Worm (Caenorhabditis elegans): ENCODE measurements around the gene Y48G9A.9.

DNA sequence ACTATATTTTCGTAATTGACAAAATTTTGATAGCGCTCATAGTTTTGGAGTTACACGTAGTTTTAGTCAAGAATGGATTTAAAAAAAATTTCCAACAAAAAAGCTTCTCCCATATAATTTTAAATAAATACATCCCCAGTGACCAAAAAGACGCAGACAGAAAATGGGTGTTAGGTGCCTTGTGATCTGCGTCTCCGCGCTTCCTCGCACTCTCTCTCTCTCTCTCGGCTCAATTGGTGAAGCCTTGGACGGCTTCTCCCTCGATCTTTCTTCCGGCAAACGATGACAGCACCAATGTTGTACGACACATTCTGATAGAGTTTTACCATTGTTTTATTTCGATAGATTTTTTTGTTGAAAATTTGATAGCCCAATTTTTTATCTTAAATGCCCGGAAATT is 37.5 kb downstream of the Y48G9A.9 start:
- no peak for TF ChIP-seq scrt-1 (GFP tag; IDR thresholded peaks at IDR 0.05)
- no peak for TF ChIP-seq ceh-13 (GFP tag; optimal IDR thresholded peaks at IDR 0.05)
- TF ChIP-seq ama-1 (optimal IDR thresholded peaks at IDR 0.05): no peak
- no peak for TF ChIP-seq aly-1 (tag; optimal IDR thresholded peaks at IDR 0.05)
- TF ChIP-seq F13C5.2 (tag; optimal IDR thresholded peaks at IDR 0.05): no peak
- TF ChIP-seq hnd-1 (tag; optimal IDR thresholded peaks at IDR 0.05): no peak
- TF ChIP-seq B0310.2 (tag; optimal IDR thresholded peaks at IDR 0.05): no peak
- TF ChIP-seq flt-1 (GFP tag; IDR thresholded peaks at IDR 0.05): no peak
- no peak for TF ChIP-seq ets-7 (tag; optimal IDR thresholded peaks at IDR 0.05)
